ENCODE assay signal across 3 fruit fly cellular contexts in genomic region chr3L:11348971-11349907, dm6.
TF ChIP-seq lines count a peak whose summit lies in the region.

No protein-coding gene starts in this region.

TF ChIP-seq in whole organism, embryonic, 481 proteins besides CTCF, POLR2A, EP300 and RAD21 (continued from another document and continues in another):
- TF ChIP-seq CG34422 (GFP tag; IDR thresholded peaks at IDR 0.05; lab: Robert Waterston, UW) (peak; percentile 89), NFAT (GFP tag; IDR thresholded peaks at IDR 0.05; lab: Robert Waterston, UW) (peak; percentile 58), CG33213 (GFP tag; optimal IDR thresholded peaks at IDR 0.05; lab: Kevin White, UChicago) (no peak), inv (GFP tag; IDR thresholded peaks at IDR 0.05; lab: Robert Waterston, UW; ENCODE audit: partially characterized antibody) (no peak), bowl (GFP tag; IDR thresholded peaks at IDR 0.05; lab: Robert Waterston, UW) (peak; percentile 56; the same call in 1 of the 2 replicates), chn (GFP tag; optimal IDR thresholded peaks at IDR 0.05; lab: Kevin White, UChicago) (peak; percentile 22), CG14050 (GFP tag; IDR thresholded peaks at IDR 0.05; lab: Robert Waterston, UW) (peak; percentile 91), croc (GFP tag; conservative IDR thresholded peaks at IDR 0.05; lab: Robert Waterston, UW) (peak; percentile 77), Chrac-16 (GFP tag; optimal IDR thresholded peaks at IDR 0.05; lab: Kevin White, UChicago) (peak; percentile 65), Neu2 (GFP tag; optimal IDR thresholded peaks at IDR 0.05; lab: Kevin White, UChicago; ENCODE audit: borderline replicate concordance) (no peak), al (GFP tag; IDR thresholded peaks at IDR 0.05; lab: Robert Waterston, UW) (peak; percentile 88), Opbp (GFP tag; IDR thresholded peaks at IDR 0.05; lab: Robert Waterston, UW; ENCODE audit: partially characterized antibody) (no peak), Dp (GFP tag; optimal IDR thresholded peaks at IDR 0.05; lab: Kevin White, UChicago) (no peak), CG6272 (GFP tag; IDR thresholded peaks at IDR 0.05; lab: Robert Waterston, UW) (peak; percentile 64), CG1602 (GFP tag; optimal IDR thresholded peaks at IDR 0.05; lab: Kevin White, UChicago) (peak; percentile 61), ac (GFP tag; optimal IDR thresholded peaks at IDR 0.05; lab: Kevin White, UChicago) (peak; percentile 17), Lpt (GFP tag; optimal IDR thresholded peaks at IDR 0.05; lab: Kevin White, UChicago) (no peak), Antp (GFP tag; optimal IDR thresholded peaks at IDR 0.05; lab: Kevin White, UChicago) (no peak), CG6689 (GFP tag; IDR thresholded peaks at IDR 0.05; lab: Robert Waterston, UW) (peak; percentile 94), CG8944 (GFP tag; optimal IDR thresholded peaks at IDR 0.05; lab: Kevin White, UChicago) (no peak), Kr (GFP tag; optimal IDR thresholded peaks at IDR 0.05; lab: Kevin White, UChicago) (no peak), CG10267 (tag; optimal IDR thresholded peaks at IDR 0.05; lab: Kevin White, UChicago) (peak; percentile 81), sens-2 (GFP tag; IDR thresholded peaks at IDR 0.05; lab: Robert Waterston, UW) (peak; percentile 85), Sry-δ (GFP tag; optimal IDR thresholded peaks at IDR 0.05; lab: Kevin White, UChicago) (no peak), CG2202 (tag; optimal IDR thresholded peaks at IDR 0.05; lab: Kevin White, UChicago) (peak; percentile 75), CG18599 (GFP tag; optimal IDR thresholded peaks at IDR 0.05; lab: Kevin White, UChicago) (peak; percentile 93), tin (GFP tag; optimal IDR thresholded peaks at IDR 0.05; lab: Kevin White, UChicago) (peak; percentile 41), Drgx (GFP tag; IDR thresholded peaks at IDR 0.05; lab: Robert Waterston, UW) (peak; percentile 87), h (optimal IDR thresholded peaks at IDR 0.05; lab: Kevin White, UChicago) (no peak), Mrtf (GFP tag; IDR thresholded peaks at IDR 0.05; lab: Robert Waterston, UW) (peak; percentile 82), CG31441 (GFP tag; IDR thresholded peaks at IDR 0.05; lab: Robert Waterston, UW) (peak; percentile 83), gro (GFP tag; optimal IDR thresholded peaks at IDR 0.05; lab: Kevin White, UChicago) (peak; percentile 80), CG12155 (GFP tag; optimal IDR thresholded peaks at IDR 0.05; lab: Kevin White, UChicago) (peak; percentile 61), Fer3 (tag; optimal IDR thresholded peaks at IDR 0.05; lab: Kevin White, UChicago) (peak; percentile 92), org-1 (GFP tag; optimal IDR thresholded peaks at IDR 0.05; lab: Kevin White, UChicago) (peak; percentile 72), Fer1 (GFP tag; optimal IDR thresholded peaks at IDR 0.05; lab: Kevin White, UChicago) (peak; percentile 94), CG2889 (GFP tag; IDR thresholded peaks at IDR 0.05; lab: Robert Waterston, UW) (peak; percentile 79), ash1 (GFP tag; optimal IDR thresholded peaks at IDR 0.05; lab: Kevin White, UChicago) (no peak), CG3847 (GFP tag; IDR thresholded peaks at IDR 0.05; lab: Robert Waterston, UW) (peak; percentile 92), insv (GFP tag; optimal IDR thresholded peaks at IDR 0.05; lab: Kevin White, UChicago) (peak in 1 of 2 experiments; percentile 51), sqz (GFP tag; optimal IDR thresholded peaks at IDR 0.05; lab: Kevin White, UChicago) (peak; percentile 86), CG5953 (GFP tag; IDR thresholded peaks at IDR 0.05; lab: Robert Waterston, UW) (peak; percentile 82), slou (GFP tag; optimal IDR thresholded peaks at IDR 0.05; lab: Kevin White, UChicago) (peak; percentile 32), unc-4 (GFP tag; IDR thresholded peaks at IDR 0.05; lab: Robert Waterston, UW; ENCODE audit: partially characterized antibody) (no peak)

TF ChIP-seq in whole organism, prepupa, 60 proteins besides CTCF, POLR2A, EP300 and RAD21 (continued from another document):
- TF ChIP-seq Eip75B (GFP tag; optimal IDR thresholded peaks at IDR 0.05; lab: Kevin White, UChicago), result peak; percentile 33
- peak; percentile 39 for TF ChIP-seq CG11902 (GFP tag; optimal IDR thresholded peaks at IDR 0.05; lab: Kevin White, UChicago)
- peak; percentile 85 for TF ChIP-seq CG10669 (GFP tag; optimal IDR thresholded peaks at IDR 0.05; lab: Kevin White, UChicago)
- TF ChIP-seq vri (GFP tag; optimal IDR thresholded peaks at IDR 0.05; lab: Kevin White, UChicago), result peak; percentile 22
- peak; percentile 85 to 90 for TF ChIP-seq ss (GFP tag; optimal IDR thresholded peaks at IDR 0.05; lab: Kevin White, UChicago)
- TF ChIP-seq Ets21C (GFP tag; optimal IDR thresholded peaks at IDR 0.05; lab: Kevin White, UChicago), result no peak
- TF ChIP-seq dsx (GFP tag; optimal IDR thresholded peaks at IDR 0.05; lab: Kevin White, UChicago; ENCODE audit: poor library complexity, severe bottlenecking), result peak; percentile 79
- TF ChIP-seq spab (GFP tag; optimal IDR thresholded peaks at IDR 0.05; lab: Kevin White, UChicago), result peak; percentile 89
- TF ChIP-seq CG15336 (GFP tag; IDR thresholded peaks at IDR 0.05; lab: Robert Waterston, UW), result peak; percentile 97
- peak; percentile 56 for TF ChIP-seq Sox102F (GFP tag; optimal IDR thresholded peaks at IDR 0.05; lab: Kevin White, UChicago)
- TF ChIP-seq CG8119 (GFP tag; IDR thresholded peaks at IDR 0.05; lab: Robert Waterston, UW), result peak; percentile 98
- TF ChIP-seq CG8319 (GFP tag; optimal IDR thresholded peaks at IDR 0.05; lab: Kevin White, UChicago), result peak; percentile 47
- TF ChIP-seq fd85E (GFP tag; optimal IDR thresholded peaks at IDR 0.05; lab: Kevin White, UChicago), result no peak
- peak; percentile 92 for TF ChIP-seq CG6276 (GFP tag; optimal IDR thresholded peaks at IDR 0.05; lab: Kevin White, UChicago)
- TF ChIP-seq CG6808 (GFP tag; optimal IDR thresholded peaks at IDR 0.05; lab: Kevin White, UChicago), result peak; percentile 83
- TF ChIP-seq eg (GFP tag; IDR thresholded peaks at IDR 0.05; lab: Robert Waterston, UW), result peak; percentile 92
- peak; percentile 69 for TF ChIP-seq CG11762 (GFP tag; optimal IDR thresholded peaks at IDR 0.05; lab: Kevin White, UChicago; ENCODE audit: insufficient read depth)
- no peak for TF ChIP-seq Eip93F (GFP tag; optimal IDR thresholded peaks at IDR 0.05; lab: Kevin White, UChicago)
- peak; percentile 94 for TF ChIP-seq Eip78C (GFP tag; lab: Kevin White, UChicago)
- TF ChIP-seq CG31627 (GFP tag; optimal IDR thresholded peaks at IDR 0.05; lab: Kevin White, UChicago), result peak; percentile 2
- peak; percentile 35 for TF ChIP-seq topi (GFP tag; optimal IDR thresholded peaks at IDR 0.05; lab: Kevin White, UChicago)
- TF ChIP-seq CG32006 (GFP tag; optimal IDR thresholded peaks at IDR 0.05; lab: Kevin White, UChicago), result peak; percentile 96
- TF ChIP-seq svp (GFP tag; lab: Kevin White, UChicago), result peak; percentile 57
- no peak for TF ChIP-seq Hr38 (GFP tag; optimal IDR thresholded peaks at IDR 0.05; lab: Kevin White, UChicago)
- TF ChIP-seq CG6163 (GFP tag; IDR thresholded peaks at IDR 0.05; lab: Robert Waterston, UW), result peak; percentile 90
- TF ChIP-seq CG16779 (tag; optimal IDR thresholded peaks at IDR 0.05; lab: Kevin White, UChicago), result peak; percentile 91
- peak; percentile 44 for TF ChIP-seq Smox (GFP tag; optimal IDR thresholded peaks at IDR 0.05; lab: Kevin White, UChicago)
- TF ChIP-seq net (GFP tag; optimal IDR thresholded peaks at IDR 0.05; lab: Kevin White, UChicago), result peak; percentile 81
- peak; percentile 40 for TF ChIP-seq Sox14 (GFP tag; optimal IDR thresholded peaks at IDR 0.05; lab: Kevin White, UChicago)
- peak; percentile 16 for TF ChIP-seq cyc (GFP tag; optimal IDR thresholded peaks at IDR 0.05; lab: Kevin White, UChicago)
- peak; percentile 88 for TF ChIP-seq achi (GFP tag; optimal IDR thresholded peaks at IDR 0.05; lab: Kevin White, UChicago)
- TF ChIP-seq Lpt (GFP tag; optimal IDR thresholded peaks at IDR 0.05; lab: Kevin White, UChicago), result peak; percentile 36
- TF ChIP-seq esn (GFP tag; optimal IDR thresholded peaks at IDR 0.05; lab: Kevin White, UChicago), result peak; percentile 69
- TF ChIP-seq lz (GFP tag; optimal IDR thresholded peaks at IDR 0.05; lab: Kevin White, UChicago), result peak; percentile 52
- TF ChIP-seq CG6792 (GFP tag; optimal IDR thresholded peaks at IDR 0.05; lab: Kevin White, UChicago), result peak; percentile 70
- TF ChIP-seq pdm3 (GFP tag; optimal IDR thresholded peaks at IDR 0.05; lab: Kevin White, UChicago), result peak; percentile 68
- TF ChIP-seq Hr4 (GFP tag; optimal IDR thresholded peaks at IDR 0.05; lab: Kevin White, UChicago), result peak; percentile 79
- TF ChIP-seq Met (GFP tag; optimal IDR thresholded peaks at IDR 0.05; lab: Kevin White, UChicago), result peak; percentile 44
- peak; percentile 65 to 66 for TF ChIP-seq salr (GFP tag; optimal IDR thresholded peaks at IDR 0.05; lab: Kevin White, UChicago)
- TF ChIP-seq acj6 (GFP tag; optimal IDR thresholded peaks at IDR 0.05; lab: Kevin White, UChicago), result peak; percentile 81

TF ChIP-seq in whole organism, wandering third instar larva, 38 proteins besides CTCF, POLR2A, EP300 and RAD21 (continued from another document):
- no peak for TF ChIP-seq dsf (GFP tag; optimal IDR thresholded peaks at IDR 0.05; lab: Kevin White, UChicago; ENCODE audit: borderline replicate concordance)
- peak; percentile 41 for TF ChIP-seq OdsH (GFP tag; optimal IDR thresholded peaks at IDR 0.05; lab: Kevin White, UChicago)
- peak in 1 of 2 experiments; percentile 51 for TF ChIP-seq foxo (GFP tag; optimal IDR thresholded peaks at IDR 0.05; lab: Kevin White, UChicago)
- peak; percentile 62 for TF ChIP-seq HLH106 (tag; optimal IDR thresholded peaks at IDR 0.05; lab: Kevin White, UChicago)
- TF ChIP-seq Mio (GFP tag; optimal IDR thresholded peaks at IDR 0.05; lab: Kevin White, UChicago), result no peak
- no peak for TF ChIP-seq Hnf4 (GFP tag; optimal IDR thresholded peaks at IDR 0.05; lab: Kevin White, UChicago)
- TF ChIP-seq sv (GFP tag; optimal IDR thresholded peaks at IDR 0.05; lab: Kevin White, UChicago), result peak; percentile 46
TF ChIP-seq in whole organism, wandering third instar larva: peak in this region for 13.
